Fruit fly (Drosophila melanogaster) whole organism, embryonic: ENCODE measurements around the gene Pfdn2.
A peak's percentile ranks its signal among the peaks of the same experiment; 100 is the strongest.

Source experiments
- Bgb ChIP-seq: fragments of 200-800 bp; sonication (Bioruptor generic); IDR thresholded peaks from 2 replicates; pipeline ENCODE4 v1.3.6; 2022; ENCODE audit warnings: missing biosample characterization, missing genetic modification characterization; ENCODE audit not compliant: partially characterized antibody
- CG10565 ChIP-seq: fragments of 200-800 bp; sonication (Bioruptor generic); optimal IDR thresholded peaks from 3 replicates; lab custom pipeline; 2016; ENCODE audit warnings: missing biosample characterization, mild to moderate bottlenecking, missing genetic modification characterization
- CG1832 ChIP-seq: fragments of 200-800 bp; sonication (Bioruptor generic); optimal IDR thresholded peaks from 2 replicates; lab custom pipeline; 2017; ENCODE audit warnings: missing biosample characterization, mild to moderate bottlenecking, missing genetic modification characterization, inconsistent platforms
- CG18619 ChIP-seq: fragments of 200-800 bp; sonication (Bioruptor generic); optimal IDR thresholded peaks from 3 replicates; lab custom pipeline; 2017; ENCODE audit warnings: missing biosample characterization, mild to moderate bottlenecking, missing genetic modification characterization
- CG2712 ChIP-seq: fragments of 200-800 bp; optimal IDR thresholded peaks from 3 replicates; lab custom pipeline; 2019; ENCODE audit warnings: missing biosample characterization, mild to moderate bottlenecking, missing genetic modification characterization, moderate library complexity
- CG2889 ChIP-seq: fragments of 200-800 bp; sonication (Bioruptor generic); IDR thresholded peaks from 3 replicates; pipeline ENCODE4 v1.3.6; 2022; ENCODE audit warnings: missing biosample characterization, missing genetic modification characterization
- CG31441 ChIP-seq: fragments of 200-800 bp; sonication (Bioruptor generic); IDR thresholded peaks from 2 replicates; pipeline ENCODE4 v1.3.6; 2022; ENCODE audit warnings: missing biosample characterization, missing genetic modification characterization
- CG34376 ChIP-seq: fragments of 200-800 bp; sonication (Bioruptor generic); optimal IDR thresholded peaks from 2 replicates; lab custom pipeline; 2018; ENCODE audit warnings: missing biosample characterization, mild to moderate bottlenecking, missing genetic modification characterization
- CG4707 ChIP-seq: fragments of 200-800 bp; sonication (Bioruptor generic); optimal IDR thresholded peaks from 2 replicates; lab custom pipeline; 2018; ENCODE audit warnings: missing biosample characterization, mild to moderate bottlenecking, missing genetic modification characterization, moderate library complexity
- CG6654 ChIP-seq: fragments of 200-800 bp; sonication (Bioruptor generic); optimal IDR thresholded peaks from 2 replicates; lab custom pipeline; 2017; ENCODE audit warnings: missing biosample characterization, mild to moderate bottlenecking, missing genetic modification characterization
- CG7745 ChIP-seq: fragments of 200-800 bp; sonication (Bioruptor generic); optimal IDR thresholded peaks from 2 replicates; lab custom pipeline; 2018; ENCODE audit warnings: missing biosample characterization, mild to moderate bottlenecking, missing genetic modification characterization, moderate library complexity
- CG8359 ChIP-seq: fragments of 200-800 bp; sonication (Bioruptor generic); optimal IDR thresholded peaks from 2 replicates; lab custom pipeline; 2017; ENCODE audit warnings: missing biosample characterization, mild to moderate bottlenecking, missing genetic modification characterization, borderline replicate concordance
- CoRest ChIP-seq: fragments of 200-800 bp; sonication (Bioruptor generic); optimal IDR thresholded peaks from 3 replicates; lab custom pipeline; 2018; ENCODE audit warnings: missing biosample characterization, mild to moderate bottlenecking, missing genetic modification characterization, moderate library complexity
- Dbx ChIP-seq: fragments of 200-800 bp; sonication (Bioruptor generic); IDR thresholded peaks from 3 replicates; pipeline ENCODE4 v1.3.6; 2022; ENCODE audit warnings: missing biosample characterization, missing genetic modification characterization
- Dref ChIP-seq: fragments of 200-800 bp; sonication (Bioruptor generic); IDR thresholded peaks from 2 replicates; pipeline ENCODE4 v1.3.6; 2022; ENCODE audit warnings: missing biosample characterization, missing genetic modification characterization
- Elba2 ChIP-seq: fragments of 200-800 bp; sonication (Bioruptor generic); optimal IDR thresholded peaks from 3 replicates; lab custom pipeline; 2016; ENCODE audit warnings: missing biosample characterization, missing genetic modification characterization
- Hey ChIP-seq: fragments of 200-800 bp; sonication (Bioruptor generic); optimal IDR thresholded peaks from 3 replicates; lab custom pipeline; 2018; ENCODE audit warnings: missing biosample characterization, mild to moderate bottlenecking, missing genetic modification characterization
- Hr78 ChIP-seq, 2 experiments: fragments of 200-800 bp in 1 of 2; fragments of >200 bp in 1 of 2; sonication (Bioruptor generic) in 1 of 2; optimal IDR thresholded peaks; 2 replicates each; lab custom pipeline; 2017 to 2019; ENCODE audit warnings: missing biosample characterization in 2 of 2, missing genetic modification characterization in 2 of 2, mild to moderate bottlenecking in 1 of 2, moderate library complexity in 1 of 2
- Lhr ChIP-seq: fragments of 200-800 bp; sonication (Bioruptor generic); optimal IDR thresholded peaks from 3 replicates; lab custom pipeline; 2017; ENCODE audit warnings: mild to moderate bottlenecking, missing biosample characterization, missing genetic modification reagents, missing genetic modification characterization
- Mad ChIP-seq: fragments of 200-800 bp; sonication (Bioruptor generic); optimal IDR thresholded peaks from 2 replicates; lab custom pipeline; 2016; ENCODE audit warnings: missing biosample characterization, missing genetic modification characterization
- Nf-YA ChIP-seq: fragments of 200-800 bp; sonication (Bioruptor generic); IDR thresholded peaks from 2 replicates; pipeline ENCODE4 v1.3.6; 2022; ENCODE audit warnings: missing biosample characterization, missing genetic modification characterization
- Sox100B ChIP-seq: fragments of 200-800 bp; sonication (Bioruptor generic); optimal IDR thresholded peaks from 3 replicates; lab custom pipeline; 2018; ENCODE audit warnings: missing biosample characterization, mild to moderate bottlenecking, missing genetic modification characterization
- Sry-β ChIP-seq: fragments of 200-800 bp; sonication (Bioruptor generic); optimal IDR thresholded peaks from 2 replicates; lab custom pipeline; 2018; ENCODE audit warnings: missing biosample characterization, mild to moderate bottlenecking, missing genetic modification characterization, moderate library complexity
- Trl ChIP-seq, 3 experiments: fragments of >200 bp in 2 of 3; fragments of 200-800 bp in 1 of 3; sonication (Bioruptor generic) in 1 of 3; optimal IDR thresholded peaks; 2 replicates in 1 of 3; 3 replicates in 2 of 3; lab custom pipeline; 2016 to 2017; ENCODE audit warnings: missing biosample characterization in 1 of 3, missing genetic modification characterization in 1 of 3
- ab ChIP-seq: fragments of 200-800 bp; sonication (Bioruptor generic); optimal IDR thresholded peaks from 2 replicates; lab custom pipeline; 2016; ENCODE audit warnings: missing biosample characterization, missing genetic modification characterization
- ap ChIP-seq: fragments of 200-800 bp; sonication (Bioruptor generic); IDR thresholded peaks from 2 replicates; pipeline ENCODE4 v1.3.6; 2022; ENCODE audit warnings: missing biosample characterization, missing genetic modification characterization
- br ChIP-seq: fragments of >200 bp; optimal IDR thresholded peaks from 2 replicates; lab custom pipeline; 2017
- cad ChIP-seq: fragments of >200 bp; optimal IDR thresholded peaks from 2 replicates; lab custom pipeline; 2017; ENCODE audit warnings: missing biosample characterization, missing genetic modification characterization
- chif ChIP-seq, 2 experiments: fragments of 200-800 bp; sonication (Bioruptor generic); optimal IDR thresholded peaks; 3 replicates each; lab custom pipeline; 2016; ENCODE audit warnings: missing biosample characterization in 2 of 2, missing genetic modification characterization in 2 of 2
- chm ChIP-seq: fragments of 200-800 bp; sonication (Bioruptor generic); IDR thresholded peaks from 2 replicates; pipeline ENCODE4 v1.3.6; 2022; ENCODE audit warnings: missing biosample characterization, missing genetic modification characterization
- dati ChIP-seq: fragments of 200-800 bp; sonication (Bioruptor generic); IDR thresholded peaks from 2 replicates; pipeline ENCODE4 v1.3.6; 2022; ENCODE audit warnings: missing biosample characterization, missing genetic modification characterization
- dimm ChIP-seq: fragments of 200-800 bp; sonication (Bioruptor generic); IDR thresholded peaks from 2 replicates; pipeline ENCODE4 v1.3.6; 2022; ENCODE audit warnings: missing biosample characterization, missing genetic modification characterization
- fd3F ChIP-seq: fragments of 200-800 bp; sonication (Bioruptor generic); optimal IDR thresholded peaks from 2 replicates; lab custom pipeline; 2018; ENCODE audit warnings: missing biosample characterization, mild to moderate bottlenecking, missing genetic modification characterization, moderate library complexity
- gcm2 ChIP-seq: fragments of 200-800 bp; sonication (Bioruptor generic); optimal IDR thresholded peaks from 2 replicates; lab custom pipeline; 2016; ENCODE audit warnings: missing biosample characterization, missing genetic modification characterization
- grau ChIP-seq: fragments of 200-800 bp; optimal IDR thresholded peaks from 3 replicates; lab custom pipeline; 2019; ENCODE audit warnings: missing biosample characterization, mild to moderate bottlenecking, missing genetic modification characterization, moderate library complexity
- hb ChIP-seq: fragments of 200-800 bp; sonication (Bioruptor generic); IDR thresholded peaks from 3 replicates; pipeline ENCODE4 v1.3.6; 2022; ENCODE audit warnings: missing biosample characterization, missing genetic modification characterization; ENCODE audit not compliant: partially characterized antibody
- jing ChIP-seq: fragments of 200-800 bp; sonication (Bioruptor generic); optimal IDR thresholded peaks from 2 replicates; lab custom pipeline; 2018; ENCODE audit warnings: missing biosample characterization, mild to moderate bottlenecking, missing genetic modification characterization
- lab ChIP-seq: fragments of 200-800 bp; sonication (Bioruptor generic); optimal IDR thresholded peaks from 3 replicates; lab custom pipeline; 2017; ENCODE audit warnings: missing biosample characterization, missing genetic modification characterization, mild to moderate bottlenecking, moderate library complexity, missing genetic modification reagents
- lov ChIP-seq, 2 experiments: fragments of 200-800 bp in 1 of 2; fragments of >200 bp in 1 of 2; sonication (Bioruptor generic) in 1 of 2; IDR thresholded peaks in 1 of 2; optimal IDR thresholded peaks in 1 of 2; 2 replicates in 1 of 2; 3 replicates in 1 of 2; pipeline versions ENCODE4 v1.3.6 to Lab custom; 2017 to 2022; ENCODE audit warnings: missing biosample characterization in 1 of 2, missing genetic modification characterization in 1 of 2
- org-1 ChIP-seq: fragments of 200-800 bp; sonication (Bioruptor generic); optimal IDR thresholded peaks from 2 replicates; lab custom pipeline; 2017; ENCODE audit warnings: missing biosample characterization, missing genetic modification characterization
- repo ChIP-seq: fragments of 200-800 bp; sonication (Bioruptor generic); optimal IDR thresholded peaks from 2 replicates; lab custom pipeline; 2016; ENCODE audit warnings: missing biosample characterization, missing genetic modification characterization
- rib ChIP-seq: fragments of 200-800 bp; sonication (Bioruptor generic); IDR thresholded peaks from 2 replicates; pipeline ENCODE4 v1.3.6; 2022; ENCODE audit warnings: missing biosample characterization, missing genetic modification characterization
- slou ChIP-seq: fragments of 200-800 bp; sonication (Bioruptor generic); optimal IDR thresholded peaks from 3 replicates; lab custom pipeline; 2016; ENCODE audit warnings: missing biosample characterization, missing genetic modification characterization
- slp2 ChIP-seq: fragments of 200-800 bp; sonication (Bioruptor generic); optimal IDR thresholded peaks from 2 replicates; lab custom pipeline; 2016; ENCODE audit warnings: missing biosample characterization, missing genetic modification characterization
- tin ChIP-seq: fragments of 200-800 bp; sonication (Bioruptor generic); optimal IDR thresholded peaks from 3 replicates; lab custom pipeline; 2016; ENCODE audit warnings: missing biosample characterization, missing genetic modification characterization
- tna ChIP-seq: fragments of 200-800 bp; sonication (Bioruptor generic); IDR thresholded peaks from 2 replicates; pipeline ENCODE4 v1.3.6; 2022; ENCODE audit warnings: missing biosample characterization, missing genetic modification characterization; ENCODE audit not compliant: partially characterized antibody
- vfl ChIP-seq: fragments of 200-800 bp; sonication (Bioruptor generic); optimal IDR thresholded peaks from 2 replicates; lab custom pipeline; 2016; ENCODE audit warnings: missing biosample characterization, missing genetic modification characterization
- wek ChIP-seq: fragments of 200-800 bp; sonication (Bioruptor generic); optimal IDR thresholded peaks from 3 replicates; lab custom pipeline; 2018; ENCODE audit warnings: missing biosample characterization, mild to moderate bottlenecking, missing genetic modification characterization, moderate library complexity

The Pfdn2 gene

dm6 chr3L:11097982-11098663, 23.9 kb upstream of the Pfdn2 start, which contains the start of the genes Irbp18 and APP-BP1 (continued):
- TF ChIP-seq Hr78 (GFP tag; optimal IDR thresholded peaks at IDR 0.05; lab: Kevin White, UChicago) = peak in 1 of 2 experiments; percentile 54
- 0 out of 2 replicates have a peak, but pooled peaks have one; percentile 11 for TF ChIP-seq Bgb (GFP tag; lab: Robert Waterston, UW)
- no peak for TF ChIP-seq tna (GFP tag; lab: Robert Waterston, UW)
- TF ChIP-seq wek (GFP tag; lab: Kevin White, UChicago) = peak; percentile 70
- no peak for TF ChIP-seq cad (GFP tag; lab: Kevin White, UChicago)
- peak; percentile 96 for TF ChIP-seq Mad (GFP tag; lab: Kevin White, UChicago)
- no peak for TF ChIP-seq Dref (GFP tag; lab: Robert Waterston, UW)
- peak; percentile 84 for TF ChIP-seq Lhr (GFP tag; lab: Kevin White, UChicago)
- peak; percentile 91 for TF ChIP-seq CG2889 (GFP tag; lab: Robert Waterston, UW)
- peak; percentile 37 for TF ChIP-seq Sry-β (GFP tag; lab: Kevin White, UChicago)
- no peak for TF ChIP-seq lov (optimal IDR thresholded peaks at IDR 0.05; lab: Kevin White, UChicago)
- TF ChIP-seq lov (GFP tag; IDR thresholded peaks at IDR 0.05; lab: Robert Waterston, UW) = peak; percentile 49; the same call in 1 of the 3 replicates
- peak; percentile 95 for TF ChIP-seq CG18619 (GFP tag; lab: Kevin White, UChicago)
- TF ChIP-seq CoRest (tag; lab: Kevin White, UChicago) = peak; percentile 95
- peak; percentile 76 for TF ChIP-seq CG6654
- peak; percentile 92 for TF ChIP-seq jing (GFP tag; lab: Kevin White, UChicago)
- TF ChIP-seq Trl (optimal IDR thresholded peaks at IDR 0.05; lab: Kevin White, UChicago) = no peak
- TF ChIP-seq Trl (GFP tag; optimal IDR thresholded peaks at IDR 0.05; lab: Kevin White, UChicago) = peak; percentile 92
- peak; percentile 84 to 95 for TF ChIP-seq chif (GFP tag; optimal IDR thresholded peaks at IDR 0.05; lab: Kevin White, UChicago)
- TF ChIP-seq org-1 (GFP tag; lab: Kevin White, UChicago) = peak; percentile 91
- peak; percentile 89 for TF ChIP-seq CG10565
- peak; percentile 97 for TF ChIP-seq Elba2 (GFP tag; lab: Kevin White, UChicago)
- no peak for TF ChIP-seq dati (GFP tag; lab: Robert Waterston, UW)
- peak; percentile 74 for TF ChIP-seq CG8359 (GFP tag; lab: Kevin White, UChicago)
- TF ChIP-seq vfl = peak; percentile 93
- peak; percentile 91 for TF ChIP-seq fd3F (GFP tag; lab: Kevin White, UChicago)
- peak; percentile 63 for TF ChIP-seq CG4707 (GFP tag; lab: Kevin White, UChicago)
- TF ChIP-seq lab (GFP tag; lab: Kevin White, UChicago) = peak; percentile 95
- TF ChIP-seq CG1832 (GFP tag; lab: Kevin White, UChicago) = no peak
- no peak for TF ChIP-seq br (lab: Kevin White, UChicago)
- peak; percentile 67 for TF ChIP-seq ap
- TF ChIP-seq slou = peak; percentile 90
- TF ChIP-seq hb = no peak
- TF ChIP-seq CG2712 (tag; lab: Kevin White, UChicago) = peak; percentile 93
- TF ChIP-seq Sox100B (GFP tag; lab: Kevin White, UChicago) = peak; percentile 94
- TF ChIP-seq Dbx = peak; percentile 90
- peak; percentile 59; the same call in 1 of the 2 replicates for TF ChIP-seq dimm
- peak; percentile 61 for TF ChIP-seq Nf-YA (GFP tag; lab: Robert Waterston, UW)
- peak; percentile 95 for TF ChIP-seq slp2 (GFP tag; lab: Kevin White, UChicago)
- peak; percentile 79 for TF ChIP-seq chm
- peak; percentile 95 for TF ChIP-seq CG34376
- TF ChIP-seq rib (GFP tag; lab: Robert Waterston, UW) = peak; percentile 87
- peak; percentile 69 for TF ChIP-seq Hey
- TF ChIP-seq CG7745 (tag; lab: Kevin White, UChicago) = no peak
- TF ChIP-seq CG31441 (GFP tag; lab: Robert Waterston, UW) = peak; percentile 95
- peak; percentile 91 for TF ChIP-seq grau (tag; lab: Kevin White, UChicago)
- TF ChIP-seq tin (GFP tag; lab: Kevin White, UChicago) = peak; percentile 94
- peak; percentile 76 for TF ChIP-seq ab (GFP tag; lab: Kevin White, UChicago)
- peak; percentile 86 for TF ChIP-seq gcm2 (GFP tag; lab: Kevin White, UChicago)
- peak; percentile 86 for TF ChIP-seq repo
